Fruit fly (Drosophila melanogaster) whole organism, wandering third instar larva: ENCODE results near the gene CG32087.
A peak's percentile ranks its signal among the peaks of the same experiment; 100 is the strongest.

ENCODE experiments used
- CG32264 ChIP-seq: fragments of 200-800 bp; sonication (Bioruptor generic); optimal IDR thresholded peaks from 2 replicates; lab custom pipeline; 2016; ENCODE audit warnings: missing biosample characterization, missing genetic modification characterization
- CG9705 ChIP-seq: fragments of 200-800 bp; sonication (Bioruptor generic); optimal IDR thresholded peaks from 2 replicates; lab custom pipeline; 2018; ENCODE audit warnings: missing biosample characterization, mild to moderate bottlenecking, missing genetic modification characterization
- Dfd ChIP-seq: fragments of >200 bp; optimal IDR thresholded peaks from 2 replicates; lab custom pipeline; 2017; ENCODE audit warnings: missing biosample characterization, missing genetic modification characterization
- Dif ChIP-seq: fragments of 200-275, 200-300 bp; sonication (Bioruptor generic); optimal IDR thresholded peaks from 2 replicates; lab custom pipeline; 2018; ENCODE audit warnings: missing biosample characterization, missing genetic modification characterization; ENCODE audit not compliant: partially characterized antibody
- GATAd ChIP-seq: sonication (Bioruptor generic); optimal IDR thresholded peaks from 2 replicates; lab custom pipeline; 2016; ENCODE audit warnings: missing biosample characterization, missing genetic modification characterization
- Hnf4 ChIP-seq: fragments of 200-800 bp; sonication (Bioruptor generic); optimal IDR thresholded peaks from 2 replicates; lab custom pipeline; 2016; ENCODE audit warnings: missing biosample characterization, mild to moderate bottlenecking, missing genetic modification characterization
- Hr78 ChIP-seq: fragments of >200 bp; optimal IDR thresholded peaks from 2 replicates; lab custom pipeline; 2017; ENCODE audit warnings: missing biosample characterization, missing genetic modification characterization
- Hr83 ChIP-seq: fragments of 200-300 bp; sonication (Bioruptor generic); optimal IDR thresholded peaks from 2 replicates; lab custom pipeline; 2016; ENCODE audit warnings: missing biosample characterization, mild to moderate bottlenecking, missing genetic modification characterization, moderate library complexity; ENCODE audit not compliant: poor library complexity, severe bottlenecking
- Jra ChIP-seq: sonication (Bioruptor generic); optimal IDR thresholded peaks from 2 replicates; lab custom pipeline; 2016; ENCODE audit warnings: missing biosample characterization, missing genetic modification characterization
- Mio ChIP-seq: sonication (Bioruptor generic); optimal IDR thresholded peaks from 2 replicates; lab custom pipeline; 2016; ENCODE audit warnings: missing biosample characterization, missing genetic modification characterization
- Myc ChIP-seq: fragments of >200 bp; optimal IDR thresholded peaks from 2 replicates; lab custom pipeline; 2017
- N ChIP-seq: fragments of >200 bp; optimal IDR thresholded peaks from 2 replicates; lab custom pipeline; 2018; ENCODE audit warnings: missing biosample characterization, missing external identifiers, missing genetic modification characterization
- OdsH ChIP-seq: fragments of 200-800 bp; sonication (Bioruptor generic); optimal IDR thresholded peaks from 2 replicates; lab custom pipeline; 2016; ENCODE audit warnings: missing biosample characterization, mild to moderate bottlenecking, missing genetic modification characterization
- Rel ChIP-seq, 2 experiments: fragments of 200-800 bp; sonication (Bioruptor generic) in 1 of 2; optimal IDR thresholded peaks; 2 replicates in 1 of 2; 3 replicates in 1 of 2; lab custom pipeline; 2016 to 2019; ENCODE audit warnings: mild to moderate bottlenecking in 2 of 2, missing biosample characterization in 2 of 2, missing genetic modification characterization in 2 of 2, moderate library complexity in 1 of 2
- Sp1 ChIP-seq: fragments of 200-800 bp; sonication (Bioruptor generic); optimal IDR thresholded peaks from 3 replicates; lab custom pipeline; 2019; ENCODE audit warnings: missing biosample characterization, mild to moderate bottlenecking, missing genetic modification characterization, moderate library complexity
- Vsx2 ChIP-seq: fragments of 200-300, 225-300 bp; sonication (Bioruptor generic); optimal IDR thresholded peaks from 2 replicates; lab custom pipeline; 2018; ENCODE audit warnings: missing biosample characterization, missing genetic modification characterization; ENCODE audit not compliant: partially characterized antibody
- brk ChIP-seq: fragments of 200-800 bp; sonication (Bioruptor generic); optimal IDR thresholded peaks from 2 replicates; lab custom pipeline; 2016; ENCODE audit warnings: missing biosample characterization, mild to moderate bottlenecking, missing genetic modification characterization
- dl ChIP-seq, 2 experiments: fragments of 175-275, 200-275 bp in 1 of 2; fragments of 200-275 bp in 1 of 2; sonication (Bioruptor generic); optimal IDR thresholded peaks; lab custom pipeline; 2018; ENCODE audit warnings: mild to moderate bottlenecking in 2 of 2, missing biosample characterization in 2 of 2, missing genetic modification characterization in 2 of 2, moderate library complexity in 2 of 2; ENCODE audit not compliant: partially characterized antibody in 2 of 2, insufficient read depth in 1 of 2
- dsf ChIP-seq: sonication (Bioruptor generic); optimal IDR thresholded peaks from 2 replicates; lab custom pipeline; 2016; ENCODE audit warnings: missing biosample characterization, missing genetic modification characterization, borderline replicate concordance
- ey ChIP-seq: fragments of 200-800 bp; sonication (Bioruptor generic); optimal IDR thresholded peaks from 2 replicates; lab custom pipeline; 2016; ENCODE audit warnings: missing biosample characterization, missing genetic modification characterization
- foxo ChIP-seq, 2 experiments: fragments of 200-800 bp; sonication (Bioruptor generic); optimal IDR thresholded peaks; 2 replicates in 1 of 2; 3 replicates in 1 of 2; lab custom pipeline; 2016 to 2017; ENCODE audit warnings: missing biosample characterization in 2 of 2, missing genetic modification characterization in 2 of 2
- fru ChIP-seq: fragments of 200-800 bp; sonication (Bioruptor generic); optimal IDR thresholded peaks from 3 replicates; lab custom pipeline; 2016; ENCODE audit warnings: missing biosample characterization, mild to moderate bottlenecking, missing genetic modification characterization
- h ChIP-seq: fragments of 200-800 bp; sonication (Bioruptor generic); optimal IDR thresholded peaks from 3 replicates; lab custom pipeline; 2016; ENCODE audit warnings: missing biosample characterization, mild to moderate bottlenecking, missing genetic modification characterization
- jim ChIP-seq: fragments of 175-275, 200-325 bp; sonication (Bioruptor generic); optimal IDR thresholded peaks from 2 replicates; lab custom pipeline; 2016; ENCODE audit warnings: missing biosample characterization, mild to moderate bottlenecking, missing genetic modification characterization
- lola ChIP-seq: fragments of >200 bp; optimal IDR thresholded peaks from 2 replicates; lab custom pipeline; 2017; ENCODE audit warnings: missing biosample characterization, missing genetic modification characterization
- pan ChIP-seq: fragments of >200 bp; optimal IDR thresholded peaks from 2 replicates; lab custom pipeline; 2017
- psq ChIP-seq: fragments of 200-800 bp; sonication (Bioruptor generic); optimal IDR thresholded peaks from 3 replicates; lab custom pipeline; 2017; ENCODE audit warnings: missing biosample characterization, mild to moderate bottlenecking, missing genetic modification characterization, moderate library complexity
- rgr ChIP-seq: fragments of 200-800 bp; sonication (Bioruptor generic); optimal IDR thresholded peaks from 3 replicates; lab custom pipeline; 2016; ENCODE audit warnings: missing biosample characterization, mild to moderate bottlenecking, missing genetic modification characterization
- sage ChIP-seq: fragments of 200-800 bp; sonication (Bioruptor generic); optimal IDR thresholded peaks from 2 replicates; lab custom pipeline; 2016; ENCODE audit warnings: missing biosample characterization, mild to moderate bottlenecking, missing genetic modification characterization
- sv ChIP-seq: fragments of 200-800 bp; sonication (Bioruptor generic); optimal IDR thresholded peaks from 3 replicates; lab custom pipeline; 2016; ENCODE audit warnings: missing biosample characterization, missing genetic modification characterization
- tai ChIP-seq: sonication (Bioruptor generic); optimal IDR thresholded peaks from 2 replicates; lab custom pipeline; 2016; ENCODE audit warnings: missing biosample characterization, missing genetic modification characterization
- usp ChIP-seq: fragments of >200 bp; optimal IDR thresholded peaks from 2 replicates; lab custom pipeline; 2017; ENCODE audit warnings: missing biosample characterization, missing genetic modification characterization
- woc ChIP-seq: sonication (Bioruptor generic); optimal IDR thresholded peaks from 2 replicates; lab custom pipeline; 2016; ENCODE audit warnings: missing biosample characterization, mild to moderate bottlenecking, missing genetic modification characterization

CG32087 gene

dm6 chr3L:11707978-11708632 lies 23.8 kb upstream of the CG32087 start, which contains the start of gene CG11658:
CG11658 (minus strand) TSS chr3L:11708553.
- TF ChIP-seq psq (peak; percentile 57), Hr78 (GFP tag; lab: Kevin White, UChicago) (no peak), Dif (peak; percentile 32), sv (GFP tag; lab: Kevin White, UChicago) (no peak), Hr83 (GFP tag; lab: Kevin White, UChicago) (peak; percentile 63), Myc (lab: Kevin White, UChicago) (peak; percentile 5), Jra (GFP tag; lab: Kevin White, UChicago) (peak; percentile 15), Rel (GFP tag; optimal IDR thresholded peaks at IDR 0.05; lab: Kevin White, UChicago) (no peak), Rel (tag; optimal IDR thresholded peaks at IDR 0.05; lab: Kevin White, UChicago) (peak; percentile 61), dl (GFP tag; optimal IDR thresholded peaks at IDR 0.05; lab: Kevin White, UChicago; ENCODE audit: insufficient read depth in 1 of 2, partially characterized antibody in 2 of 2) (peak; percentile 26 to 50)

dm6 chr3L:11708633-11709116 lies 23.3 kb upstream of the CG32087 start, which contains the start of the genes Ccdc56 and mtTFB1:
Ccdc56 (plus strand) TSS chr3L:11708979.
mtTFB1 (plus strand) TSS chr3L:11708979.
- TF ChIP-seq woc (no peak), Hr78 (GFP tag; lab: Kevin White, UChicago) (no peak), ey (no peak), dsf (GFP tag; lab: Kevin White, UChicago) (no peak), h (GFP tag; lab: Kevin White, UChicago) (peak; percentile 55), fru (GFP tag; lab: Kevin White, UChicago) (no peak), N (GFP tag; lab: Kevin White, UChicago) (no peak), Rel (GFP tag; optimal IDR thresholded peaks at IDR 0.05; lab: Kevin White, UChicago) (no peak), Rel (tag; optimal IDR thresholded peaks at IDR 0.05; lab: Kevin White, UChicago) (no peak), tai (no peak), Hr83 (GFP tag; lab: Kevin White, UChicago) (no peak), Jra (GFP tag; lab: Kevin White, UChicago) (no peak), GATAd (no peak), CG9705 (GFP tag; lab: Kevin White, UChicago) (no peak), Hnf4 (peak; percentile 3), Dif (no peak), foxo (GFP tag; optimal IDR thresholded peaks at IDR 0.05; lab: Kevin White, UChicago) (peak in 1 of 2 experiments; percentile 7), Mio (GFP tag; lab: Kevin White, UChicago) (no peak), Dfd (GFP tag; lab: Kevin White, UChicago) (no peak), brk (no peak), sage (GFP tag; lab: Kevin White, UChicago) (no peak), Sp1 (GFP tag; lab: Kevin White, UChicago) (no peak), jim (no peak), Vsx2 (no peak)
- TF ChIP-seq, all 38 proteins: peak for 3

DNA sequence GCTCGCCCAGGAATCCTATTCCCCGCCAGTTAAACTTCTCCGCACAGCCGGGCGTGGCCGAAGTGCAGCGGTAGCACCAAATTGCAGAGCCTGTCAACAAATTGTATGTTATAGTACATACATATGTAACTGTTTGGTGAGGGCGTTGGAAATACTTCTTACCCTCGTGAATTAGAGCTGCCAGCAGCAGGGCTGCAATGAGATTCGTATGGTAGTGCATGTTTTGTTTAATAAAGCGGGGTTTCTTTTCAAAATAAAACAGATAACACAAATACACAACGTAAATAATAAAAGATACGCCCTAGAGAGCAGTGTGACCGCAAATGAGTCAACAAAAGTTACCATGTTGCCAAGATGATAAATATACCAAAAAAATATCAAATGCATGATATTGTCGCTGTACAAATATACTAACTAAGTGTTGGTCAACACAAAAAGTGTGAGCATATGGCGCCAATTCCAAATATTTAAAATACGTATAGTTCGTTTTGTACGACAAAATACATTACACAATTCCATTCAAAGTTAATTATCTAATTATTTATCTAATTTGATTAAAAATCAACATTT lies 20.8 kb upstream of the CG32087 start, which contains the start of gene crim:
Gene crim (minus strand): TSS at position 328 of the 570 bp plus-strand sequence.
- TF ChIP-seq rgr (GFP tag; lab: Kevin White, UChicago) (no peak), ey (no peak), Sp1 (GFP tag; lab: Kevin White, UChicago) (no peak), Myc (lab: Kevin White, UChicago) (no peak), Hnf4 (peak; percentile 71), OdsH (GFP tag; lab: Kevin White, UChicago) (no peak), lola (GFP tag; lab: Kevin White, UChicago) (no peak), Dfd (GFP tag; lab: Kevin White, UChicago) (no peak), Jra (GFP tag; lab: Kevin White, UChicago) (peak; percentile 31), Dif (no peak), woc (no peak), GATAd (no peak), pan (lab: Kevin White, UChicago) (no peak), h (GFP tag; lab: Kevin White, UChicago) (peak; percentile 38), dsf (GFP tag; lab: Kevin White, UChicago) (no peak), tai (peak; percentile 58), N (GFP tag; lab: Kevin White, UChicago) (no peak), foxo (GFP tag; optimal IDR thresholded peaks at IDR 0.05; lab: Kevin White, UChicago) (peak in 1 of 2 experiments; percentile 12), brk (peak; percentile 74), CG32264 (peak; percentile 30), usp (no peak), psq (no peak), Rel (GFP tag; optimal IDR thresholded peaks at IDR 0.05; lab: Kevin White, UChicago) (no peak), Rel (tag; optimal IDR thresholded peaks at IDR 0.05; lab: Kevin White, UChicago) (peak; percentile 21), CG9705 (GFP tag; lab: Kevin White, UChicago) (no peak), fru (GFP tag; lab: Kevin White, UChicago) (peak; percentile 21)
